Worm (Caenorhabditis elegans) whole organism, L4/young adult: ENCODE data around the gene Y45G5AM.7.

ENCODE experiments used
- W03F9.2 ChIP-seq: fragments of 150-350 bp; optimal IDR thresholded peaks from 2 replicates; lab custom pipeline; 2014; ENCODE audit warnings: missing biosample characterization, missing genetic modification characterization
- dao-5 ChIP-seq: sonication (generic microtip); optimal IDR thresholded peaks from 2 replicates; lab custom pipeline; 2016; ENCODE audit warnings: missing genotype, missing genetic modification characterization, moderate library complexity, missing compliant biosample characterization
- him-1 ChIP-seq: sonication (generic microtip); optimal IDR thresholded peaks from 2 replicates; lab custom pipeline; 2016; ENCODE audit warnings: missing genotype, missing genetic modification reagents, missing genetic modification characterization, missing compliant biosample characterization

Gene Y45G5AM.7

DNA sequence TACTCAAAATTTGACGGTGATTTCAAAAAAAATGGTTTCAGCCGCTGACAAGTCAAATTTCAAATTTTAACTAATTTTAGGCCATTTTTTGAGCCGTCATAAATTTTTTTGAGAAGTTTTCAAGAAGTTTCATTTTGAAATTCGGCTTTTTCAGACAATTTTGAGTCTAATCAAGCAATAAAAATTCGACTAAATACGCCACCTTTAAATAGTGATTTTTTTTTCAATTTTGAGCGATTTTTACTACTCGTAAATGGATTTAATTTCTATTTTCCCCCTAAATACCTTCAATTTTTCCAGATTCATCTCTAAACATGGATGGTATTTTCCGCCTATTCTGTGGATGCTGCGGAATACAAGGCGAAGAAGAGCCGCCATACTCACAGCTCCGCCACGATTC is 25.8 kb downstream of the Y45G5AM.7 start, which contains the start of gene Y45G5AL.1:
TSS of gene Y45G5AL.1 (plus strand) at position 301 of the 400 bp plus-strand sequence.
- TF ChIP-seq dao-5 = no peak
- no peak for TF ChIP-seq him-1 (tag; lab: Kevin White, UChicago)
- no peak for TF ChIP-seq W03F9.2 (tag; lab: Kevin White, UChicago)

DNA sequence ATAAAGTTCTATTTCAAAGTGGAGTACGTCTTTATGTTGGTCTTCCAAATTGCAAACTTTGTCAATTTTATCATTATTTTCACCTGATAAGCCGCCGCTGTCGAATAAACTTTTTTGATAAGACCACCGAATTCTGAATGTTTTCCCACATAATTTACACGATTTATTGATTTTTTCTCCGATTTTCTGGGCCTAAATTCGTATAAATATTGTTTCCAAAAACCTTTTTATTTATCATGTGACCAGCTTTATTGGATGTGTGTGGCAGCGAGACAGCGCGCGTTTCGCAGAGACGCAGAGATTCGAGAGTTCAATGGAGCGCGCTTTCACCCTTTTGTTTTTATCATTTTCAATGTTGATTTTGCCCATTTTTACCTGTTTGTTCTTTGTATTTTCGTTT is 27.0 kb downstream of the Y45G5AM.7 start:
- TF ChIP-seq him-1 (tag; lab: Kevin White, UChicago) (no peak), dao-5 (no peak), W03F9.2 (tag; lab: Kevin White, UChicago) (peak; percentile 66)

DNA sequence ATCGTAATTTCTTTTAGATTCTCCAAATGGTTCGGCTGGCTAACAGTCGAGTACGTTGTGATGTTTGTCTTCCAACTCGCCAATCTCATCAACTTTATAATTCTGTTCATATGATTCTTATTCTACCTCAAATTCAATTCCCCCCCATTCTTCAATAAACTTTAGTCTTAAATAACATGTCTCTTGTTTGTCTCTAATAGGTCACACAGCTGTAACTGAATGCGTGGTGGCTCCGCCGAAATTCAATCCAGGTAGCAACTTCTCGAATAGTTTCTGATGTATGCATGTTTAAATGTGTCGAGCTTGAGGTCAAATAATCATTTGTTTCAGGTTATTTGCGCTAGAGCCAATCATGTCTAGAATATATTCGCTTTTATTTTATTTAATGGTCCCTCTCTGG is 31.4 kb downstream of the Y45G5AM.7 start, which contains the start of gene lgc-29:
TSS of gene lgc-29 (plus strand) at position 301 of the 400 bp plus-strand sequence.
- TF ChIP-seq him-1 (tag; lab: Kevin White, UChicago) (no peak), dao-5 (no peak), W03F9.2 (tag; lab: Kevin White, UChicago) (no peak)

DNA sequence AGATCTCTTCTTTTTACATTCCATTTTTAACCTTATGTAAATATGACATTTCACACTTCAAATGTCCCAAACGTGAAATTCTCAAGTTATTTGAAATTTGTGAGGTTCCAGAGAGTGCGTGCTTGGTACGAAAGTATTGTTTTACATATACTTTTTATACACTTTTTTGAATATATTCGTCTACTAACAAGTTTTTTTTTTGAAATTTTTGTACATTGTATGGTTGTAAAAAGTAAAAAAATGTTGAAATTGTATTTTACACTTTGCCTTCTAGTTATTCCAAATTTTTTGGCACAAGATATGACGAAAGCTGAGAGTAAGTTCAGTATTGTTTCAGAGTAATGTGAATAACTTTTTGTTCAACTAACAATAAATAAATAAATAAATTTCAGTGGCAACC is 35.3 kb downstream of the Y45G5AM.7 start, which contains the start of gene lgc-1:
TSS of gene lgc-1 (plus strand) at position 301 of the 400 bp plus-strand sequence.
- no peak for TF ChIP-seq dao-5
- no peak for TF ChIP-seq him-1 (tag; lab: Kevin White, UChicago)
- TF ChIP-seq W03F9.2 (tag; lab: Kevin White, UChicago) = no peak

DNA sequence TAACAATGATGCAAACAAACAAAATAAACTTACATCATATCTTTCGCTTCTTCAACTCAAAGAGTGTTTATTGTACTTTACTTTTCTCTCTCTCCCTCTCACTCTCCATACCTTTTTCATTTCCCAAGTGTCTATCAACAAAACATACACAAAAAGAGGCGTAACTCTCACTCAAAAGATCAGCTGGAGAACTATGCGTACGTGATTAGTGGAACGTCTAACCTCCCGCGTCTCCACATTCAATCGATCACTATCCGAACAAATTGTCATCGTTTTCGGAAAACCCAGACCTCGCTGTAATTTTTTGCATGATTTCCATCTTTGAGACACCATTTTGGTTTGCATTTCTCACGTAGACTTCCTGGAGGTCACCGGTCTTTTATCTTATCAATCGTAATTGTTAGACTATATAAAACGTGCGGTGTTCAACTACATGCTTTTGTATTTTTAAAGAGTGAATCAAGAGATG is 38.5 kb downstream of the Y45G5AM.7 start, which contains the start of gene nhr-57:
TSS of gene nhr-57 (plus strand) at position 419 of the 469 bp plus-strand sequence.
- TF ChIP-seq W03F9.2 (tag; lab: Kevin White, UChicago) = no peak

DNA sequence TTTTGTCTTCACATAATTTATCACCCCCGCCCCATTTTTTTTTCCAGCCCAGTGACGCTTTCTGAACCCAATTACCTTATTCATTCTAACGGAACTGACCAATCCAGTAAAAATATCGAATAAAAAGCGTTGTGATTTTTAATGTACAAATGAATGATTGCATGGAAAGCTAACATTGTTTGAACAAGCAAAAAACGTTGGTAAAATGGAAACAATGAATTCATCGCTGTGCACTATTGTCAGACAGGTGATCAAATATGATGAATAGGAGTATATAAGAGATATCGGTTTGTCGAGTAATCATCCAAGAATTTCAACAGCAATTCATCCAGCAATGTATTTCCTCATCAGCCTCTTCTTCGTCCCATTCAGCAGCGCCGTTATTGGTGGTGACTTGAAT is 40.4 kb downstream of the Y45G5AM.7 start, which contains the start of gene phat-4:
TSS of gene phat-4 (plus strand) at position 301 of the 400 bp plus-strand sequence.
- no peak for TF ChIP-seq W03F9.2 (tag; lab: Kevin White, UChicago)
- no peak for TF ChIP-seq dao-5
- TF ChIP-seq him-1 (tag; lab: Kevin White, UChicago) = no peak

DNA sequence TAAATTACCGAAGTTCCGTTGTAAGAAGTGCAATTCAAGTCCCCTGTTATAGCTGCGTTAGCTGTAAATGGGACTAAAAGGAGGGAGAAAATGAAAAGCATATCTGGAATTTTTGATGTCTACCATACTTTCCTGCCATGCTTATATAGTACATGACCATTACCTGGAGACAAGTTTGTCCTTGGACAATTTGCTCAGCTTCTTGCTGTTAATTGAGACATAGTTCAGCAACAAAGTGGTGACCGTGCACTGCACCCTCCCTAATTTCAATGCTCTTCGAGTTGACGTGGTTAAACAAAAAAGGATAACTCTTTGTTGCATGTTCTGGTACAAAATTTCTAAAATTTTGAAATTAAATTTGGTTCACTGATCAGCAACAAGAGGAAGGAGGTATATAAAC is 42.6 kb downstream of the Y45G5AM.7 start, which contains the start of gene T05B4.13:
TSS of gene T05B4.13 (minus strand) at position 101 of the 400 bp plus-strand sequence.
- no peak for TF ChIP-seq W03F9.2 (tag; lab: Kevin White, UChicago)
- TF ChIP-seq dao-5 = no peak
- TF ChIP-seq him-1 (tag; lab: Kevin White, UChicago) = no peak

DNA sequence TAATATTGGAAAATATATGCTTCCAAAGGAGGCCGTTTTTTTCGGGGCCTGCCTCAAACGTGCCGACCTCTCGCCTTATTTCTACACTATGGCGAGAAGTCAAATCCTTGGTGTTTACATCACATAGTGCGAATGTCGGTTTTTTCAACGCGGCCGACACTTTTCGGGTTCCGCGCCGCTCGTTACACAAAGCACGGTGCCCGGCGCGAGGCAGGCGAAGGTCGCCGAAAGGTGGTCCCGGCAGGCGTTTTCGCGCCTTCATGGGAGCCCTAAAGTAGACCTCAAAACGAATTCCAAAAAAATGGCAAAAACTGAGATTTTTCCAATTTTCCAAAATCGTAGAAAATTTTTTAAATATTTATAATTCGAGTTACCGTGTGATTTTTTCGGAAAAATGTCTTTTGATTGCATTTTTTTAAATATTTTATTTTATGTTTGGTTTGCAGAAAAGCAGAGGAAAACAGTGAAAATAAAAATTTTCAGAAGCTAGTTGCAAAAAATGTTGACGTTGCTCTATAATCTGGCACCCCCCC is 44.4 kb downstream of the Y45G5AM.7 start, which contains the start of gene T05B4.12:
TSS of gene T05B4.12 (minus strand) at position 483 of the 533 bp plus-strand sequence.
- TF ChIP-seq dao-5 = no peak
- TF ChIP-seq W03F9.2 (tag; lab: Kevin White, UChicago) = no peak
- no peak for TF ChIP-seq him-1 (tag; lab: Kevin White, UChicago)

DNA sequence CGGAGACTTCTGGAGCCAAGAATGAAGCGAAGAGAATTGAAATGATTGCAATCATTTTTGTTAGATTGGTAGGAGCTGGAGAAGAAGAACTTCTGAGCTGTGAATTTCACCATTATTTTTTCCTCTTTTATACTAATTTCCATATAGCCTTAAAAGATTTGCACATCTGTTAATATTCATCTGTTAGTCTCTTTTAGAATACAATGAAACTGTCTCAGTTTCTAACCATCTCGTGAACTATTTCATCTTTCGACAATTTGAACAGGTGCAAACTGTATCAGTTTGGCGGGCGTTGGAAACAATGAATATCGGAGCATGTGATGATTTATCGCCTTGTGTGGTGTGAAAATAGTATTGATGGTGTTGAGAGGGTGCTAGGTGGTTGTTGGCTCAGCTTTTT is 47.6 kb downstream of the Y45G5AM.7 start, which contains the start of gene phat-5:
TSS of gene phat-5 (minus strand) at position 101 of the 400 bp plus-strand sequence.
- no peak for TF ChIP-seq him-1 (tag; lab: Kevin White, UChicago)
- TF ChIP-seq W03F9.2 (tag; lab: Kevin White, UChicago) = no peak
- TF ChIP-seq dao-5 = no peak

DNA sequence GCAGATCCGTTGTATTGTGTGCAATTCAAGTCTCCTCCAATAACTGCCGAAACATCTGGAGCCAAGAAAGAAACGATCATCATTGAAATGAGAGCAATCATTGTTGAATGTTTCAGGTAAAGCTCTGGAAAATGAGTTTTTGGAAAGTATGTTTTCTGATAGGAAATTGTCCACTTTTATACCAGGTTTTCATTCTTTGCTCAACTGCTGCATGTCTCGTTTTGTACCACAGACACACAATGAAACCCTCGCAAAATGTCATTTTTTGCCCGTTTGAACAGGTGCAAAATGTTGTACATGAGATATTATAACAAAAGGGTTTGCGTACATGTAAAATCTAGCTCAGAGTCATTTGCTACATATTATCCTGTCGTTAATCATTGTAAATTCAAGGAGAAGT is 49.4 kb downstream of the Y45G5AM.7 start, which contains the start of gene T05B4.10:
TSS of gene T05B4.10 (minus strand) at position 101 of the 400 bp plus-strand sequence.
- TF ChIP-seq him-1 (tag; lab: Kevin White, UChicago) (no peak), dao-5 (no peak), W03F9.2 (tag; lab: Kevin White, UChicago) (no peak)

DNA sequence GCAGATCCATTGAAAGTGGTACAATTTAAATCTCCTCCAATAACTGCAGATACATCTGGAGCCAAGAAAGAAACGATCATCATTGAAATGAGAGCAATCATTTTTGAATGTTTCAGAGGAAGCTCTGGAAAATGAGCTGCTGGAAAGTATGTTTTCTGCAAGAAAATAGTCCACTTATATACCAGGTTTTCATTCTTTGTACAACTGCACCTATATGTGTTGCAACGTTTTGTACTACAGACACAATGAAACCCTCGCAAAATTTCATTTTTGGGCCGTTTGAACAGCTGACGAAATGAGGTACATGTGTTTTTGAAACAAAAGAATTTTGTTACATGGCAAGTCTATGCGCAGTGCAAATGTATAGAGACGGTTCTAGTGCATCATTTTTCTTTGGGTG is 51.7 kb downstream of the Y45G5AM.7 start, which contains the start of gene T05B4.9:
TSS of gene T05B4.9 (minus strand) at position 101 of the 400 bp plus-strand sequence.
- TF ChIP-seq W03F9.2 (tag; lab: Kevin White, UChicago) (no peak), dao-5 (no peak), him-1 (tag; lab: Kevin White, UChicago) (no peak)
